Worm (Caenorhabditis elegans): ENCODE results near the gene nlf-1.

The nlf-1 gene

DNA sequence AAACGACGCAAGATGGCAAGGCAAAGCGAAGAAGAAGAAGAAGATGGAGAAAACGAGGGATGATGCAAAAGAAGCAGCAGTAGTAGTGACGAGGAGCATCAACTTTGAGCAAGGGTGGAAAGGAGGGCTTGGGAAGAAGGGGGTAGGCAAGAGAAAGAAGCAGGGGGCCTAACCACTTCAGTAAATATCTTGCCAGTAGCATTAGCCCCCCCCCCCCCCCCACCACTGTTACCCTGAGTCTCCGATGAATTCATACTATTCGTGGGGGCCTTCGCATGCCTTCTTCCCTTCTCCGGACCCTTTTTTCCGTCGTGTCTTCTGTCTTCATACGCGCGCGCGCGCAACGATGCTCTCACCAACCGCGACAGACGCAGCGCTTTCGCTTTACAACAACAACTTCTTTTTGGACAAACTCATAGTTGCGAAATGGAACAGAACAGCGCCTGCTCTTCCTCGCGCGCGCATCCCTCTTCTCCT is 4.5 kb upstream of the nlf-1 start:
- TF ChIP-seq unc-62 (GFP tag; optimal IDR thresholded peaks at IDR 0.05): no peak

- TF ChIP-seq unc-62 (GFP tag; optimal IDR thresholded peaks at IDR 0.05): no peak
These were observed 1.2 kb upstream of the nlf-1 start for ce11 chrX:1018586-1018985.

ce11 chrX:1014708-1015107 is 2.7 kb downstream of the nlf-1 start:
- TF ChIP-seq unc-62 (GFP tag; optimal IDR thresholded peaks at IDR 0.05): no peak

DNA sequence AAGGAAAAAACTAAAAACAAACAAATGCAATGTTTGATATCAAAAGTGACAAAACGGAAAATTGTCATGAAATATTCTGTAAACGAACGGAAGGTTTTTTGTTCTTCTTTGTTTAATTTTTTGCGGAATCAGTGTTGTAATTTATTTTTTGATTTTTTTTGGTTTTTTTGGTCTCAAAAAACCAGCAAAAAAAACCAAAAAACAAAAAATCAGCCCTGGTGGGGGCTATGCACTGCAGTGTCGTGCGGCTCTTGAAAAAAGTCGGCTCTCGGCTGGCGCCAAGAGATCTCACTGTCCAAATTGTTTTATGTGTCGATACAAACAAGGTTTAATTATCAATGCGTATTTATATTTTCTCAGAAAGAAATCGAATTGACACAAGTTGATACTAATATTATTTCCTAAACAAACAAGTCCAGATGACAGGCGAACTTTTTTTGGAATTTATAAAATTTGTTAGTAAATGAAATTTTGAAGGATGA is 4.9 kb downstream of the nlf-1 start:
- no peak for TF ChIP-seq unc-62 (GFP tag; optimal IDR thresholded peaks at IDR 0.05)

DNA sequence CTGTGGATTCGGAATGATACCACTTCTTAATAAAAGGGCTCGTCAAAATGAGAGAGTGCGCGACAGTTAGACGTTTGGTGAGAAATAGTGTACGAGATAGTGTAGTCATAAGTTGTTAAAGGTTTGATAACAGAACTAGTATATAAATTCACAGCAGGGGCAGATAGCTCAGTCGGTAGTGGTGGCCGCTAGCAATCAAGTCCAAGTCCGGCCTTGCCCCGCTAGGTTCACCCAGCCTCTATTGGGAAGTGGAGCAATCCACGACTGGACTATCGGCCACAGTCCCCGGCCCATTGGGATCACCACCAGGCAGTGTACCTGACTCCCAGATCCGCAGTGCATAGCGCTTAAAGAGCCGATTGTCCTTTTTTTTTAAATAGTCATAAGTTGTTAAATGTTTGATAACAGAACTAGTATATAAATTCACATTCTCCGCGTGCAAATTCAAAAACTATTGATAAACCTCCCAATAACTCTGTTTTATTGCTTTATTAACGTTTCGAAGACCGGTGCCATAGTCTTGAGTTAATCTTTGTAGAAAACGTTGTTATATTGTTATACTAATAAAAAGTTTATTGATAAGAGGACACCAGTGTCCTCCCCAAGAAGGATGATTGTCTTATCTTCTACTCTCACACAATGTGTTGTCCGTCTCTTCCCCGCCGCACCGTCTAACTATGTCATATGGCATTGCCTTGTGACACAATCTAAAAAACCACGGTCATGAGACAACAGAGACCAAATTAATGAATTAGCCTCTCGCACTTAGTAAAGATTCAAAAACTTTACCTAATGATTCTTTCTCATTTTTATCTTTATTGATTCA is 6.5 kb downstream of the nlf-1 start:
- no peak for TF ChIP-seq unc-62 (GFP tag; optimal IDR thresholded peaks at IDR 0.05)

DNA sequence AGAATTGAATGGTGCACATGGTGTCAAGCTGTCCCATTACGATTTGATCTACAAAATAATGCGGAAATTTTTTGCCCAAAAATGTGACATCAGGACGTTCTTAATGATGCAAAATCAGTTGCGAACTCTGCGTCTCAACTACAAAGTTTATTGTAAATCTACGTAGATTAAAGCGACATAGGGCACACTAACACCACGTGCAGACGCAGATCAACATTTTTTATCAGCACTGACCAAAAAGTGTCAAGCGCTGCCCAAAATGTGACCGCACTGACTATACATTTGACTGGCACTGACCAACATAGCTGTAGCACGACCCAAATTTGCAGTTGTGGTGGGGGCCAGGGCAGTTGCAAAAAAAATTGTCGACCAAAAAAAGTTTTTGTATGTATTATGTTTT is 7.9 kb downstream of the nlf-1 start:
- no peak for TF ChIP-seq unc-62 (GFP tag; optimal IDR thresholded peaks at IDR 0.05)

DNA sequence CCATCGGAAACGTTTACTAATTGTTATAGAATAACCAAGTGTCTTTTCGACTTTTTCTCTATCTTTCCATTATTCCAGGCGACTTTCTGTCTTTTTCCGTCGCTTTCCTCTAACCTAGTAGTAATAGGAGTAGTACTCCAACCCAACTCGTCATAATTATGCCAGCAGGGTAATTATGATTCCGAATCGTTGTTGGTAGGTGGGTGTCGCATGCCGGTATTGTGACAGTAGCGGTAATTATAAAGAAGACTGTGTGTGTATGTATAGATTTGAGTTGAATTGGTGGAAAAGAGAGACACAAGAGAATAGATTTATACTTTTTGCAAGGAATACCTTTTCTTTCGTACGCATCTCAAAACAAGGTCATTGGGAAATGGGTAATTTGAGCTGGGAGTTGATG is 12.3 kb downstream of the nlf-1 start:
- TF ChIP-seq unc-62 (GFP tag; optimal IDR thresholded peaks at IDR 0.05): no peak

DNA sequence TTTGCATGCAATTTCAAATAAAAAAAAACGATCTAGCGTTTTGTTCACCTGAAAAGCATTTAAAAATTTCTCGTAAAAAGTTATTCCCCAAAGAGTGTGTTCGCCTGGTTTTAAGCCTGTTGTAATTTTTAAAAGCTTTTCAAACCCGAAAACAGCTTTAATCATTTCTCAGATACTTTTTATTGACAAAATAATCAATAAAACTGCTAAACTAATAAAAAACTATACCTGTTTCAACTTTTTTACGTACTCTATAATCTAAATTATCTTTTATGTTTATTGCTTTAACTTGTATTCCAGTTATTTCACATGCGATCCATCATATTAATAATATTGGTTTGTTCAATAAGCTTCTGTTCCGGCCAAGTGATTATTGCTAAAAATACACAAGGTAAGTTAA is 13.3 kb downstream of the nlf-1 start, which contains the start of gene cutl-21:
Gene cutl-21 (plus strand): TSS at position 301 of the 400 bp plus-strand sequence.
- no peak for TF ChIP-seq unc-62 (GFP tag; optimal IDR thresholded peaks at IDR 0.05)

- no peak for TF ChIP-seq unc-62 (GFP tag; optimal IDR thresholded peaks at IDR 0.05)
These were observed 22.7 kb downstream of the nlf-1 start for ce11 chrX:994678-995077.

- no peak for TF ChIP-seq unc-62 (GFP tag; optimal IDR thresholded peaks at IDR 0.05)
These were observed 24.5 kb downstream of the nlf-1 start for ce11 chrX:992650-993403.

ce11 chrX:991274-991673 is 26.1 kb downstream of the nlf-1 start, which contains the start of the genes C09E10.3 and dgk-1:
C09E10.3 (minus strand) TSS chrX:991374.
dgk-1 (minus strand) TSS chrX:991456.
- no peak for TF ChIP-seq unc-62 (GFP tag; optimal IDR thresholded peaks at IDR 0.05)

DNA sequence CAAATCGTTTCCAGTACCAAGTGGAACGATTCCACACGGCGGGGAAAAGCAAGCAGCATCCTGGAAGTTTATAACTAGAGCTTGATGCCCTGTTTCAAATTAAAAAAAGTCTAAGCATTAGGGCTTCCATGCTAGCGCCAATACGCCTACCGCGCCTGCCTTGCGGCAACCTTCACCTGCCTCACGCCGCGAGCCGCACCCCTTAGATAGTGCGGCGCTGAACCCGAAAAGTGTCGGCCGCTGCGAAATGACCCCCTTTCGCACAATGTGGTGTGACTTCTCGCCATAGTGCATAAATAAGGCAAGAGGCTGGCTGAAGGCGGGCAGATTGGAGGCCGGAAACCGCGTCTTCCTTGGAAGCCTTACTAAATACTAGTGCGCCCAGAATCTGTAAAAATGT is 30.9 kb downstream of the nlf-1 start:
- no peak for TF ChIP-seq unc-62 (GFP tag; optimal IDR thresholded peaks at IDR 0.05)

ce11 chrX:982598-982997 is 34.8 kb downstream of the nlf-1 start:
- no peak for TF ChIP-seq unc-62 (GFP tag; optimal IDR thresholded peaks at IDR 0.05)

DNA sequence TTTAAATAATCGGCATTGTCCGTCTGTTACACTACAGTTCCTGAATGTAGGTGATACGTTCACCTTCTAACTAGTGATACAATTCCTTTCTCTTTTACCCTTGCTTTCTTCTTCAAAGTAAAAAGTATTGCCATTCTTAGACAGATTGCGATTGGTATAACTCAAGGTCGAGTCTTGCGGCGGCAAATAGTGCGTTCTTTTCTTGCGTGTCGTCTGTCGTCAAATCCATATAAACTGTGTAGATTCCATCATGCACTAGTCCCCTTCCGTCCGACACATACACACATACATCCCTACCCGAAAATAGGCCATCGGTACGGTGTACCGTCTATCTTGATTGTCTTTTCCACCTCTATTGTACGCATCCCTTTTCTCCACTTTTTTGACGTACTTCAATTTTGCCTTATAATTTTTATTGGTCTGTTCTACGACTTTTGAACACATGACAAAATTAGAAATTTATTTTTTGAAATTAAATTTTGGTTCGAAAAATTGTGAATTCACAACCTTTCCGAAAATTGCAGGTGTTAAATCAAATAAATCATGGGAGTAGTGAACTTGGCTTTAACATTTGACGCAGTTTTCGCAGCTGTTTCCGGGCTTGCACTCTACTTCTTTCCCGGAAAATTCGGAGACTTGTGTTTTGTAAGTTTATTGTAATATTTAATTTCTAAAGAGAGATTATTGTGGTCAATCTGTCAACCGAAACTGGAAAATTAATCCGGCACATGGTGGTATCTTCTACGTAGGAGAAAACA is 36.9 kb downstream of the nlf-1 start, which contains the start of gene C44C1.1:
Gene C44C1.1 (plus strand): TSS at position 525 of the 758 bp plus-strand sequence.
- no peak for TF ChIP-seq unc-62 (GFP tag; optimal IDR thresholded peaks at IDR 0.05)

DNA sequence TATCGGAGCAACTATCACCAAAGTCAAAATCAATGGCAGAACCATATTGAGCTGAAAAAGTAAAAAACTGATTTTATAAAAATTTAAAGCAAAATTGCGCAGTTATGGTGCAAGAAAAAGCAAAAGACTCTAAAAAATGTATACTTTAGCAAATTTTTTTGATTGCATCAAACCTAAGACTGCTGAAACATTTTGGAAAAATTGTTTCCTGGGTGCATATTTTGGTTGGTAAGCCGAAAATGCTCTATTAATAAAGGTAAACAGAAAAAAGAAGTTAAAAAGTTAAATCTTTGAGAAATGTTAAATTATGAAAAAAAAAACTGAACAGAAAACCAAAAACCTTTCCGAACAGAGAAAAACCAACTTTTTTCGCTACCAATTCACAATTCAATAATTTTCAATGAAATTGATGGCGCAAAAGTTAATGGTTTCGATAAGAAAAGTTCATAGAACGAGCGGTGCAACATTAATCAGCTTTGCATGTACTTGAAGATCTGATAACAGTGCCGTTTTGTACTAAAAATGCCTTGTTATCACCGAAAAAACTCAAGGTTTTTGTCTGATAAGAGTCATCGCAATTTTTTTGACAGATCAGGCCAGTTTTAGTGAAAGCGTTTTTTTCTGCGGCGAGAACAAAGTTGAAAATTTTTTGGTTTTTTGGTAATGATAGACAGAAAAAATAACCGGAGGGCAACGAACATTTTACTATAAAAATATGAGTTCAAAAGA is 39.2 kb downstream of the nlf-1 start, which contains the start of gene abhd-3.2:
Gene abhd-3.2 (minus strand): TSS at position 51 of the 729 bp plus-strand sequence.
- TF ChIP-seq unc-62 (GFP tag; optimal IDR thresholded peaks at IDR 0.05): no peak
